Fruit fly (Drosophila melanogaster): ENCODE results near the gene pch2.
A peak's percentile ranks its signal among the peaks of the same experiment; 100 is the strongest.

pch2 gene

DNA sequence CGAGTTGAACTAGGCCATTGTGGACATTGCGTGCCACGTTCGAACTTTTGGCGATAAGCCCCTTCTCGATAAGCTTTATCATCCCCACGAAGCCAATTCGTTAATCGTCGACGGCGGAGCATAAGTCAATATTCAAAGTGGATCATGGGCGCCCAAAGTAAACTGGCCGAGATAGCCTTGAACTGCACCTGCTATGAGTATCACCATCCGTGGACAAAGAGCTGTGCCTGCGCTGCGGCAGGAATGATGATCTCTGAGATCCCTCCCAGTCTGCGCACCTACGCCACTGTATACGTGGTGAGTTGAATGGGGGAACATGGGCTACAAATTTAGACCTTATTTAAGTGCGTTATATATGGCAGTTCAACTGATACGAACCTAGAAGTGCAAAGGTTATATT, 37.3 kb downstream of the pch2 start (continued):
- TF ChIP-seq gfzf (GFP tag; optimal IDR thresholded peaks at IDR 0.05) (no peak), sens (GFP tag) (peak; percentile 68), CG16779 (GFP tag; IDR thresholded peaks at IDR 0.05) (no peak), CG17829 (tag; optimal IDR thresholded peaks at IDR 0.05) (no peak), C15 (GFP tag; IDR thresholded peaks at IDR 0.05) (no peak), BtbVII (GFP tag; optimal IDR thresholded peaks at IDR 0.05) (no peak), CG10274 (GFP tag; optimal IDR thresholded peaks at IDR 0.05) (no peak), CG8944 (GFP tag; optimal IDR thresholded peaks at IDR 0.05) (peak; percentile 21), dan (GFP tag; IDR thresholded peaks at IDR 0.05) (no peak), CG1647 (GFP tag; optimal IDR thresholded peaks at IDR 0.05) (no peak), CG4730 (GFP tag; IDR thresholded peaks at IDR 0.05) (no peak), toy (GFP tag; IDR thresholded peaks at IDR 0.05) (no peak), nau (GFP tag; optimal IDR thresholded peaks at IDR 0.05) (no peak), so (GFP tag; IDR thresholded peaks at IDR 0.05) (0 out of 3 replicates have a peak, but pooled peaks have one; percentile 26), NC2β (GFP tag; optimal IDR thresholded peaks at IDR 0.05) (no peak), CG11398 (GFP tag; optimal IDR thresholded peaks at IDR 0.05) (no peak), CG14965 (GFP tag; optimal IDR thresholded peaks at IDR 0.05; ENCODE audit: borderline replicate concordance) (no peak), hkb (optimal IDR thresholded peaks at IDR 0.05) (no peak), hkb (GFP tag; IDR thresholded peaks at IDR 0.05) (peak; percentile 50), BEAF-32 (GFP tag; optimal IDR thresholded peaks at IDR 0.05) (no peak), pho (GFP tag; optimal IDR thresholded peaks at IDR 0.05) (no peak), CG1603 (tag; optimal IDR thresholded peaks at IDR 0.05) (no peak), cad (GFP tag; optimal IDR thresholded peaks at IDR 0.05) (no peak), psq (GFP tag; optimal IDR thresholded peaks at IDR 0.05) (no peak), sima (GFP tag; optimal IDR thresholded peaks at IDR 0.05) (no peak), Poxn (GFP tag; IDR thresholded peaks at IDR 0.05) (no peak), mam (GFP tag; optimal IDR thresholded peaks at IDR 0.05) (peak; percentile 44), HLH4C (GFP tag; IDR thresholded peaks at IDR 0.05; ENCODE audit: partially characterized antibody) (no peak), CG14441 (GFP tag; IDR thresholded peaks at IDR 0.05) (peak; percentile 54), CG17186 (GFP tag; optimal IDR thresholded peaks at IDR 0.05) (no peak), CG32767 (GFP tag; IDR thresholded peaks at IDR 0.05) (no peak), D (optimal IDR thresholded peaks at IDR 0.05) (no peak), D (GFP tag; optimal IDR thresholded peaks at IDR 0.05) (no peak), CG18262 (tag; optimal IDR thresholded peaks at IDR 0.05) (no peak), Xrp1 (GFP tag; IDR thresholded peaks at IDR 0.05) (no peak), unpg (GFP tag; optimal IDR thresholded peaks at IDR 0.05) (no peak), scrt (GFP tag; optimal IDR thresholded peaks at IDR 0.05) (no peak), Dref (GFP tag; IDR thresholded peaks at IDR 0.05) (no peak), CG3995 (GFP tag; optimal IDR thresholded peaks at IDR 0.05) (no peak), CG16863 (GFP tag; optimal IDR thresholded peaks at IDR 0.05) (no peak), bsh (GFP tag; optimal IDR thresholded peaks at IDR 0.05) (no peak), vvl (GFP tag; IDR thresholded peaks at IDR 0.05) (peak; percentile 31; the same call in 1 of the 2 replicates), Dek (tag; optimal IDR thresholded peaks at IDR 0.05) (no peak), CG17385 (GFP tag; optimal IDR thresholded peaks at IDR 0.05) (peak; percentile 25), tup (GFP tag; optimal IDR thresholded peaks at IDR 0.05) (no peak), kay (GFP tag; optimal IDR thresholded peaks at IDR 0.05) (no peak), Fer3 (tag; optimal IDR thresholded peaks at IDR 0.05) (peak; percentile 41), luna (GFP tag; optimal IDR thresholded peaks at IDR 0.05) (no peak), ac (GFP tag; optimal IDR thresholded peaks at IDR 0.05) (no peak), CG2712 (tag; optimal IDR thresholded peaks at IDR 0.05) (no peak), Asciz (GFP tag; optimal IDR thresholded peaks at IDR 0.05) (no peak), cas (GFP tag; IDR thresholded peaks at IDR 0.05) (no peak), CG15514 (GFP tag; optimal IDR thresholded peaks at IDR 0.05) (peak; percentile 20)

Measured in whole organism, embryonic.